Fruit fly (Drosophila melanogaster) whole organism, embryonic: ENCODE measurements around the gene SuUR.
A peak's percentile ranks its signal among the peaks of the same experiment; 100 is the strongest.

Experiments used
- Antp ChIP-seq: fragments of 200-800 bp; sonication (Bioruptor generic); optimal IDR thresholded peaks from 3 replicates; lab custom pipeline; 2016; ENCODE audit warnings: missing biosample characterization, missing genetic modification characterization
- Asciz ChIP-seq: fragments of 200-800 bp; sonication (Bioruptor generic); optimal IDR thresholded peaks from 2 replicates; lab custom pipeline; 2017; ENCODE audit warnings: missing biosample characterization, mild to moderate bottlenecking, missing genetic modification characterization, missing genetic modification reagents
- CG10979 ChIP-seq: fragments of 200-800 bp; sonication (Bioruptor generic); optimal IDR thresholded peaks from 2 replicates; lab custom pipeline; 2018; ENCODE audit warnings: missing biosample characterization, mild to moderate bottlenecking, missing genetic modification characterization, moderate library complexity
- CG11093 ChIP-seq: fragments of 200-800 bp; sonication (Bioruptor generic); IDR thresholded peaks from 3 replicates; pipeline ENCODE4 v1.3.6; 2022; ENCODE audit warnings: missing biosample characterization, missing genetic modification characterization
- CG12155 ChIP-seq: fragments of 200-800 bp; sonication (Bioruptor generic); optimal IDR thresholded peaks from 3 replicates; lab custom pipeline; 2016; ENCODE audit warnings: missing biosample characterization, missing genetic modification characterization
- CG12769 ChIP-seq: fragments of 200-800 bp; sonication (Bioruptor generic); optimal IDR thresholded peaks from 2 replicates; lab custom pipeline; 2019; ENCODE audit warnings: missing biosample characterization, mild to moderate bottlenecking, missing genetic modification characterization, moderate library complexity
- CG15696 ChIP-seq: fragments of 200-800 bp; sonication (Bioruptor generic); optimal IDR thresholded peaks from 2 replicates; lab custom pipeline; 2019; ENCODE audit warnings: missing biosample characterization, mild to moderate bottlenecking, missing genetic modification characterization, moderate library complexity
- CG1647 ChIP-seq: fragments of 200-800 bp; sonication (Bioruptor generic); optimal IDR thresholded peaks from 3 replicates; lab custom pipeline; 2016; ENCODE audit warnings: missing biosample characterization, missing genetic modification characterization
- CG17802 ChIP-seq: fragments of 200-800 bp; sonication (Bioruptor generic); optimal IDR thresholded peaks from 2 replicates; lab custom pipeline; 2018; ENCODE audit warnings: missing biosample characterization, mild to moderate bottlenecking, missing genetic modification characterization, moderate library complexity
- CG2120 ChIP-seq: fragments of 200-800 bp; sonication (Bioruptor generic); optimal IDR thresholded peaks from 3 replicates; lab custom pipeline; 2016; ENCODE audit warnings: missing biosample characterization, missing genetic modification characterization
- CG2202 ChIP-seq: fragments of 200-800 bp; sonication (Bioruptor generic); optimal IDR thresholded peaks from 2 replicates; lab custom pipeline; 2018; ENCODE audit warnings: missing biosample characterization, mild to moderate bottlenecking, missing genetic modification characterization
- CG34224 ChIP-seq: fragments of 200-800 bp; sonication (Bioruptor generic); IDR thresholded peaks from 3 replicates; pipeline ENCODE4 v1.3.6; 2022; ENCODE audit warnings: missing biosample characterization, missing genetic modification characterization; ENCODE audit not compliant: partially characterized antibody
- CG3838 ChIP-seq: fragments of 200-800 bp; sonication (Bioruptor generic); optimal IDR thresholded peaks from 3 replicates; lab custom pipeline; 2016; ENCODE audit warnings: missing biosample characterization, missing genetic modification characterization
- CG3995 ChIP-seq: fragments of 200-800 bp; sonication (Bioruptor generic); optimal IDR thresholded peaks from 3 replicates; lab custom pipeline; 2016; ENCODE audit warnings: missing biosample characterization, missing genetic modification characterization
- CG8388 ChIP-seq: fragments of 200-800 bp; sonication (Bioruptor generic); optimal IDR thresholded peaks from 2 replicates; lab custom pipeline; 2019; ENCODE audit warnings: missing biosample characterization, mild to moderate bottlenecking, missing genetic modification characterization, moderate library complexity
- CG8478 ChIP-seq: fragments of >200 bp; optimal IDR thresholded peaks from 2 replicates; lab custom pipeline; 2018
- CG9797 ChIP-seq: fragments of 200-800 bp; sonication (Bioruptor generic); optimal IDR thresholded peaks from 3 replicates; lab custom pipeline; 2018; ENCODE audit warnings: missing biosample characterization, mild to moderate bottlenecking, missing genetic modification characterization
- CG9876 ChIP-seq: fragments of 200-800 bp; sonication (Bioruptor generic); optimal IDR thresholded peaks from 2 replicates; lab custom pipeline; 2016; ENCODE audit warnings: missing biosample characterization, missing genetic modification characterization
- Chrac-16 ChIP-seq: fragments of 200-800 bp; sonication (Bioruptor generic); optimal IDR thresholded peaks from 3 replicates; lab custom pipeline; 2016; ENCODE audit warnings: missing biosample characterization, missing genetic modification characterization
- CoRest ChIP-seq: fragments of 200-800 bp; sonication (Bioruptor generic); optimal IDR thresholded peaks from 3 replicates; lab custom pipeline; 2018; ENCODE audit warnings: missing biosample characterization, mild to moderate bottlenecking, missing genetic modification characterization, moderate library complexity
- Dip2 ChIP-seq: fragments of 200-800 bp; sonication (Bioruptor generic); IDR thresholded peaks from 2 replicates; pipeline ENCODE4 v1.3.6; 2022; ENCODE audit warnings: missing biosample characterization, missing genetic modification characterization
- Doc3 ChIP-seq: fragments of 200-800 bp; sonication (Bioruptor generic); IDR thresholded peaks from 3 replicates; pipeline ENCODE4 v1.3.6; 2022; ENCODE audit warnings: missing biosample characterization, missing genetic modification characterization; ENCODE audit not compliant: partially characterized antibody
- Ets65A ChIP-seq: fragments of 200-800 bp; sonication (Bioruptor generic); peaks from one replicate; lab custom pipeline; 2016; ENCODE audit warnings: missing biosample characterization, missing genetic modification characterization
- Fer1 ChIP-seq: fragments of 200-800 bp; sonication (Bioruptor generic); optimal IDR thresholded peaks from 2 replicates; lab custom pipeline; 2017; ENCODE audit warnings: missing biosample characterization, mild to moderate bottlenecking, missing genetic modification characterization
- HLH4C ChIP-seq: fragments of 200-800 bp; sonication (Bioruptor generic); IDR thresholded peaks from 3 replicates; pipeline ENCODE4 v1.3.6; 2022; ENCODE audit warnings: missing biosample characterization, missing genetic modification characterization; ENCODE audit not compliant: partially characterized antibody
- HmgD ChIP-seq: fragments of 200-800 bp; sonication (Bioruptor generic); optimal IDR thresholded peaks from 3 replicates; lab custom pipeline; 2016; ENCODE audit warnings: missing biosample characterization, missing genetic modification characterization
- Mrtf ChIP-seq: fragments of 200-800 bp; sonication (Bioruptor generic); IDR thresholded peaks from 3 replicates; pipeline ENCODE4 v1.3.6; 2022; ENCODE audit warnings: missing biosample characterization, missing genetic modification characterization
- Ravus ChIP-seq: fragments of 200-800 bp; sonication (Bioruptor generic); IDR thresholded peaks from 2 replicates; pipeline ENCODE4 v1.3.6; 2022; ENCODE audit warnings: missing biosample characterization, missing genetic modification characterization
- Scr ChIP-seq: fragments of 200-800 bp; sonication (Bioruptor generic); IDR thresholded peaks from 2 replicates; pipeline ENCODE4 v1.3.6; 2022; ENCODE audit warnings: missing biosample characterization, missing genetic modification characterization; ENCODE audit not compliant: partially characterized antibody
- Usf ChIP-seq: fragments of 200-800 bp; sonication (Bioruptor generic); optimal IDR thresholded peaks from 2 replicates; lab custom pipeline; 2017; ENCODE audit warnings: missing genotype, missing biosample characterization, missing genetic modification characterization
- ap ChIP-seq: fragments of 200-800 bp; sonication (Bioruptor generic); IDR thresholded peaks from 2 replicates; pipeline ENCODE4 v1.3.6; 2022; ENCODE audit warnings: missing biosample characterization, missing genetic modification characterization
- caup ChIP-seq: fragments of 200-800 bp; sonication (Bioruptor generic); optimal IDR thresholded peaks from 3 replicates; lab custom pipeline; 2017; ENCODE audit warnings: missing biosample characterization, mild to moderate bottlenecking, missing genetic modification characterization, moderate library complexity; ENCODE audit not compliant: severe bottlenecking
- chif ChIP-seq, 2 experiments: fragments of 200-800 bp; sonication (Bioruptor generic); optimal IDR thresholded peaks; 3 replicates each; lab custom pipeline; 2016; ENCODE audit warnings: missing biosample characterization in 2 of 2, missing genetic modification characterization in 2 of 2
- croc ChIP-seq: fragments of 200-800 bp; sonication (Bioruptor generic); conservative IDR thresholded peaks from 3 replicates; pipeline ENCODE4 v1.3.6; 2022; ENCODE audit warnings: missing biosample characterization, missing genetic modification characterization
- ewg ChIP-seq: fragments of 200-800 bp; sonication (Bioruptor generic); optimal IDR thresholded peaks from 3 replicates; lab custom pipeline; 2017; ENCODE audit warnings: mild to moderate bottlenecking, missing biosample characterization, missing genetic modification reagents, missing genetic modification characterization
- gt ChIP-seq: fragments of 200-800 bp; sonication (Bioruptor generic); IDR thresholded peaks from 2 replicates; pipeline ENCODE4 v1.3.6; 2022; ENCODE audit warnings: missing biosample characterization, missing genetic modification characterization
- h ChIP-seq: fragments of >200 bp; optimal IDR thresholded peaks from 2 replicates; lab custom pipeline; 2017
- insv ChIP-seq, 2 experiments: fragments of 200-800 bp; sonication (Bioruptor generic); optimal IDR thresholded peaks; 3 replicates each; lab custom pipeline; 2016 to 2018; ENCODE audit warnings: missing biosample characterization in 2 of 2, missing genetic modification characterization in 2 of 2
- kni ChIP-seq: fragments of 200-800 bp; sonication (Bioruptor generic); optimal IDR thresholded peaks from 3 replicates; lab custom pipeline; 2017; ENCODE audit warnings: mild to moderate bottlenecking, missing biosample characterization, missing genetic modification reagents, missing genetic modification characterization
- knrl ChIP-seq: fragments of 200-800 bp; sonication (Bioruptor generic); IDR thresholded peaks from 3 replicates; pipeline ENCODE4 v1.3.6; 2022; ENCODE audit warnings: missing biosample characterization, missing genetic modification characterization; ENCODE audit not compliant: partially characterized antibody
- lov ChIP-seq, 2 experiments: fragments of 200-800 bp in 1 of 2; fragments of >200 bp in 1 of 2; sonication (Bioruptor generic) in 1 of 2; IDR thresholded peaks in 1 of 2; optimal IDR thresholded peaks in 1 of 2; 2 replicates in 1 of 2; 3 replicates in 1 of 2; pipeline versions ENCODE4 v1.3.6 to Lab custom; 2017 to 2022; ENCODE audit warnings: missing biosample characterization in 1 of 2, missing genetic modification characterization in 1 of 2
- pb ChIP-seq: fragments of 200-800 bp; sonication (Bioruptor generic); optimal IDR thresholded peaks from 3 replicates; lab custom pipeline; 2016; ENCODE audit warnings: missing biosample characterization, missing genetic modification characterization
- peb ChIP-seq: fragments of 200-800 bp; sonication (Bioruptor generic); IDR thresholded peaks from 2 replicates; pipeline ENCODE4 v1.3.6; 2022; ENCODE audit warnings: missing biosample characterization, missing genetic modification characterization
- sd ChIP-seq: fragments of 200-800 bp; sonication (Bioruptor generic); optimal IDR thresholded peaks from 3 replicates; lab custom pipeline; 2018; ENCODE audit warnings: missing biosample characterization, mild to moderate bottlenecking, missing genetic modification characterization, moderate library complexity
- so ChIP-seq: fragments of 200-800 bp; sonication (Bioruptor generic); IDR thresholded peaks from 3 replicates; pipeline ENCODE4 v1.3.6; 2022; ENCODE audit warnings: missing biosample characterization, missing genetic modification characterization
- unpg ChIP-seq: fragments of 200-800 bp; sonication (Bioruptor generic); optimal IDR thresholded peaks from 3 replicates; lab custom pipeline; 2018; ENCODE audit warnings: missing biosample characterization, mild to moderate bottlenecking, missing genetic modification characterization, moderate library complexity
- vnd ChIP-seq: fragments of 200-800 bp; sonication (Bioruptor generic); IDR thresholded peaks from 3 replicates; pipeline ENCODE4 v1.3.6; 2022; ENCODE audit warnings: missing biosample characterization, missing genetic modification characterization; ENCODE audit not compliant: partially characterized antibody
- wdn ChIP-seq: fragments of 200-800 bp; sonication (Bioruptor generic); IDR thresholded peaks from 2 replicates; pipeline ENCODE4 v1.3.6; 2022; ENCODE audit warnings: missing biosample characterization, missing genetic modification characterization
- yki ChIP-seq: fragments of >200 bp; optimal IDR thresholded peaks from 3 replicates; lab custom pipeline; 2018
- zen ChIP-seq: fragments of 200-800 bp; sonication (Bioruptor generic); optimal IDR thresholded peaks from 3 replicates; lab custom pipeline; 2018; ENCODE audit warnings: missing biosample characterization, mild to moderate bottlenecking, missing genetic modification characterization, moderate library complexity

Gene SuUR

DNA sequence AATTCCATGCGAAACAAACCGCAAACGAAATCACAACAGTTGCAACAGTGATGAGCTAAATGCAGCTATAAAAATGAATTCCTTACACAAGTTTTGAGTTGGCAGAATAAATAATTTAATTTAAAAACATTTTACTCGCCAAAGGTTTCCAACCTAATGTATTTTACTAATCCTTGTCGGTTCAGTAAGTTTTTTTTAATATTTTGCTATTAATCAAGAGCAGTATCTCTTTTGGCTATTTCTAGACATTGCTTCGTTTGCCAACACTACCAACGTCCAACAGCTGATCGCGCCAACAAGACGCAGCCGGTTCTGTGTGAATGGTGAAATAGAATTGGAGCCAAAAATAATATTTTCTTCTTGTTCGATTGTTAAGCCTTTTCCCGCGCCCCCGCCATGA lies at the start of gene SuUR, which contains the start of the genes CG32075 and CG45101 (continued):
- TF ChIP-seq CG15696 (tag; lab: Kevin White, UChicago) = peak; percentile 84
- no peak for TF ChIP-seq Doc3 (GFP tag; lab: Robert Waterston, UW)
- peak; percentile 58 for TF ChIP-seq Ravus
- TF ChIP-seq ewg (GFP tag; lab: Kevin White, UChicago) = peak; percentile 76
- peak; percentile 84 for TF ChIP-seq Antp (GFP tag; lab: Kevin White, UChicago)
- peak; percentile 74 for TF ChIP-seq croc (GFP tag; lab: Robert Waterston, UW)
- peak; percentile 23 for TF ChIP-seq CG9797 (GFP tag; lab: Kevin White, UChicago)
- TF ChIP-seq CG10979 (tag; lab: Kevin White, UChicago) = peak; percentile 76
- TF ChIP-seq Scr (GFP tag; lab: Robert Waterston, UW) = no peak
- TF ChIP-seq caup = peak; percentile 86
- no peak for TF ChIP-seq lov (optimal IDR thresholded peaks at IDR 0.05; lab: Kevin White, UChicago)
- 0 out of 3 replicates have a peak, but pooled peaks have one; percentile 58 for TF ChIP-seq lov (GFP tag; IDR thresholded peaks at IDR 0.05; lab: Robert Waterston, UW)
- TF ChIP-seq Ets65A (GFP tag; lab: Kevin White, UChicago) = peak; percentile 99
- no peak for TF ChIP-seq Dip2
- peak; percentile 77 for TF ChIP-seq Fer1 (GFP tag; lab: Kevin White, UChicago)
- peak; percentile 62 for TF ChIP-seq Asciz
- TF ChIP-seq HmgD (GFP tag; lab: Kevin White, UChicago) = peak; percentile 73
- peak; percentile 43 for TF ChIP-seq pb
- TF ChIP-seq CG3838 (GFP tag; lab: Kevin White, UChicago) = peak; percentile 81
- no peak for TF ChIP-seq vnd (GFP tag; lab: Robert Waterston, UW)
- TF ChIP-seq HLH4C (GFP tag; lab: Robert Waterston, UW) = no peak
- no peak for TF ChIP-seq CG34224 (GFP tag; lab: Robert Waterston, UW)
- peak; percentile 82 for TF ChIP-seq unpg
- TF ChIP-seq Chrac-16 (GFP tag; lab: Kevin White, UChicago) = peak; percentile 93
- peak; percentile 89 for TF ChIP-seq CoRest (tag; lab: Kevin White, UChicago)
- no peak for TF ChIP-seq yki (lab: Kevin White, UChicago)
- TF ChIP-seq h (lab: Kevin White, UChicago) = no peak
- peak; percentile 70; the same call in 1 of the 3 replicates for TF ChIP-seq Mrtf (GFP tag; lab: Robert Waterston, UW)
- peak; percentile 89 for TF ChIP-seq CG12155 (GFP tag; lab: Kevin White, UChicago)
- peak; percentile 83 for TF ChIP-seq zen (tag; lab: Kevin White, UChicago)
- peak; percentile 73; the same call in 2 of the 3 replicates for TF ChIP-seq CG11093
- peak; percentile 83 for TF ChIP-seq ap (GFP tag; lab: Robert Waterston, UW)
- TF ChIP-seq chif (GFP tag; optimal IDR thresholded peaks at IDR 0.05; lab: Kevin White, UChicago) = peak; percentile 89 to 94
- peak; percentile 24; the same call in 1 of the 3 replicates for TF ChIP-seq knrl (GFP tag; lab: Robert Waterston, UW)
- TF ChIP-seq insv (GFP tag; optimal IDR thresholded peaks at IDR 0.05; lab: Kevin White, UChicago) = peak in 1 of 2 experiments; percentile 69
- TF ChIP-seq CG12769 (tag; lab: Kevin White, UChicago) = peak; percentile 81
- peak; percentile 96 for TF ChIP-seq CG2120 (GFP tag; lab: Kevin White, UChicago)
- no peak for TF ChIP-seq CG8478
- TF ChIP-seq CG9876 (GFP tag; lab: Kevin White, UChicago) = peak; percentile 85
- TF ChIP-seq gt (GFP tag; lab: Robert Waterston, UW) = peak; percentile 75; the same call in 1 of the 2 replicates
- peak; percentile 73 for TF ChIP-seq Usf (GFP tag; lab: Kevin White, UChicago)
- TF ChIP-seq CG17802 (tag; lab: Kevin White, UChicago) = peak; percentile 66
- TF ChIP-seq wdn (GFP tag; lab: Robert Waterston, UW) = peak; percentile 62; the same call in 1 of the 2 replicates
- TF ChIP-seq peb (GFP tag; lab: Robert Waterston, UW) = peak; percentile 87
- peak; percentile 78; the same call in 2 of the 3 replicates for TF ChIP-seq so (GFP tag; lab: Robert Waterston, UW)
- no peak for TF ChIP-seq kni
- peak; percentile 76 for TF ChIP-seq CG3995
- TF ChIP-seq CG1647 = peak; percentile 76
- peak; percentile 59 for TF ChIP-seq CG2202 (tag; lab: Kevin White, UChicago)
- TF ChIP-seq sd (tag; lab: Kevin White, UChicago) = peak; percentile 87
- peak; percentile 82 for TF ChIP-seq CG8388
